Fruit fly (Drosophila melanogaster): ENCODE measurements around the gene Hyls1.
A peak's percentile ranks its signal among the peaks of the same experiment; 100 is the strongest.

The Hyls1 gene

DNA sequence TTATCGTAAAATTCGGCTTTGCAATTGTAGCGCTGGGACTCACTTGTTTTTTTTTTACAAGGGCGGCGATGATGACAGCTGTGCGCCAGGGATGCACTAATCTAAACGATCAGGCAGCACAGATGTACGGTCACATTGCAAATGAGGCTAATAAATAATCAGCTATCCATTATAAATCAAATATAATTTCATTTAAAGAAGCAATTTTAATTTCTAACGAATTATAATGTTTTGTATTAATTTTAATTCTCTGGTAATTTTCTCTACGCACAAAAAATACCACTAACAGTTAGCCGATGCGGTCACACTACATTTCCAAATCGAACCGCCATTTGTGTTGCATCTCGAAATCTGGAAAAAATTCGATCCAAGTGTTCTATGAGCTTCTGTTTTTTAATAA lies 41.8 kb downstream of the Hyls1 start, which contains the start of the genes cni and fzy:
Gene cni, minus strand, starts transcription at position 79 of the 400 bp plus-strand sequence.
Gene fzy, plus strand, starts transcription at position 309 of the 400 bp plus-strand sequence.
- TF ChIP-seq lola (GFP tag; optimal IDR thresholded peaks at IDR 0.05), result no peak
- peak; percentile 1 to 29 for TF ChIP-seq Pdp1 (GFP tag; optimal IDR thresholded peaks at IDR 0.05)
- no peak for TF ChIP-seq sna (GFP tag; IDR thresholded peaks at IDR 0.05; ENCODE audit: partially characterized antibody)
- peak; percentile 45 for TF ChIP-seq CG13775 (GFP tag; optimal IDR thresholded peaks at IDR 0.05)
- no peak for TF ChIP-seq crc (GFP tag; optimal IDR thresholded peaks at IDR 0.05)
- peak; percentile 6 for TF ChIP-seq Spps (tag; optimal IDR thresholded peaks at IDR 0.05)
- TF ChIP-seq Bgb (GFP tag; IDR thresholded peaks at IDR 0.05; ENCODE audit: partially characterized antibody), result 0 out of 2 replicates have a peak, but pooled peaks have one; percentile 16
- peak; percentile 66 for TF ChIP-seq Max (GFP tag; optimal IDR thresholded peaks at IDR 0.05)
- peak; percentile 50 for TF ChIP-seq gem (tag; optimal IDR thresholded peaks at IDR 0.05)
- TF ChIP-seq PHDP (tag; optimal IDR thresholded peaks at IDR 0.05), result peak; percentile 8
- TF ChIP-seq cad (GFP tag; optimal IDR thresholded peaks at IDR 0.05), result no peak
- peak; percentile 66 for TF ChIP-seq zen (tag; optimal IDR thresholded peaks at IDR 0.05)
- TF ChIP-seq Scr (GFP tag; IDR thresholded peaks at IDR 0.05; ENCODE audit: partially characterized antibody), result peak; percentile 22; the same call in 1 of the 2 replicates
- TF ChIP-seq stc (GFP tag; IDR thresholded peaks at IDR 0.05), result no peak
- TF ChIP-seq CG30403 (GFP tag; optimal IDR thresholded peaks at IDR 0.05), result peak; percentile 21
- no peak for TF ChIP-seq croc (GFP tag; conservative IDR thresholded peaks at IDR 0.05)
- TF ChIP-seq unc-4 (GFP tag; IDR thresholded peaks at IDR 0.05; ENCODE audit: partially characterized antibody), result peak; percentile 37; the same call in 1 of the 2 replicates
- TF ChIP-seq CG17361 (GFP tag; IDR thresholded peaks at IDR 0.05), result peak; percentile 38; the same call in 1 of the 3 replicates
- TF ChIP-seq CG10654 (GFP tag; optimal IDR thresholded peaks at IDR 0.05), result peak; percentile 6
- TF ChIP-seq Atf6 (GFP tag; IDR thresholded peaks at IDR 0.05), result no peak
- TF ChIP-seq zfh2 (GFP tag; optimal IDR thresholded peaks at IDR 0.05), result peak; percentile 14
- peak; percentile 93 for TF ChIP-seq E2f2 (GFP tag; IDR thresholded peaks at IDR 0.05)
- TF ChIP-seq Nf-YA (GFP tag; IDR thresholded peaks at IDR 0.05), result no peak
- peak; percentile 31 for TF ChIP-seq tin (GFP tag; optimal IDR thresholded peaks at IDR 0.05)
- peak; percentile 42 for TF ChIP-seq CG4424 (GFP tag; optimal IDR thresholded peaks at IDR 0.05)
- TF ChIP-seq Awh (GFP tag; IDR thresholded peaks at IDR 0.05), result no peak
- TF ChIP-seq ATbp (GFP tag; optimal IDR thresholded peaks at IDR 0.05), result no peak
- no peak for TF ChIP-seq CG11456 (GFP tag; IDR thresholded peaks at IDR 0.05)
- TF ChIP-seq CG9797 (GFP tag; optimal IDR thresholded peaks at IDR 0.05), result peak; percentile 98
- peak; percentile 12 for TF ChIP-seq twi (tag; optimal IDR thresholded peaks at IDR 0.05)
- TF ChIP-seq Xrp1 (GFP tag; IDR thresholded peaks at IDR 0.05), result peak; percentile 35; the same call in 1 of the 2 replicates
- no peak for TF ChIP-seq CG17612 (GFP tag; IDR thresholded peaks at IDR 0.05)
- no peak for TF ChIP-seq vvl (GFP tag; IDR thresholded peaks at IDR 0.05)
- TF ChIP-seq CG15514 (GFP tag; optimal IDR thresholded peaks at IDR 0.05), result peak; percentile 64
- peak; percentile 11 for TF ChIP-seq CG10209 (GFP tag; optimal IDR thresholded peaks at IDR 0.05)
- no peak for TF ChIP-seq wdn (GFP tag; IDR thresholded peaks at IDR 0.05)
- TF ChIP-seq Dbx (GFP tag; IDR thresholded peaks at IDR 0.05), result 0 out of 3 replicates have a peak, but pooled peaks have one; percentile 32
- peak; percentile 68 for TF ChIP-seq CG17186 (GFP tag; optimal IDR thresholded peaks at IDR 0.05)
- 0 out of 2 replicates have a peak, but pooled peaks have one; percentile 16 for TF ChIP-seq Ada2b (GFP tag; IDR thresholded peaks at IDR 0.05)
- 0 out of 2 replicates have a peak, but pooled peaks have one; percentile 10 for TF ChIP-seq bbx (GFP tag; IDR thresholded peaks at IDR 0.05; ENCODE audit: partially characterized antibody)
- TF ChIP-seq phol (tag; optimal IDR thresholded peaks at IDR 0.05), result peak; percentile 94
- peak; percentile 27 for TF ChIP-seq CG18262 (tag; optimal IDR thresholded peaks at IDR 0.05)
- no peak for TF ChIP-seq luna (GFP tag; optimal IDR thresholded peaks at IDR 0.05)
- TF ChIP-seq Sry-δ (GFP tag; optimal IDR thresholded peaks at IDR 0.05), result peak; percentile 53
- TF ChIP-seq Meics (GFP tag; optimal IDR thresholded peaks at IDR 0.05), result no peak
- no peak for TF ChIP-seq dimm (GFP tag; IDR thresholded peaks at IDR 0.05)
- TF ChIP-seq CG13894 (tag; optimal IDR thresholded peaks at IDR 0.05), result no peak
- peak; percentile 48 for TF ChIP-seq lilli (GFP tag; optimal IDR thresholded peaks at IDR 0.05)
- TF ChIP-seq eyg (GFP tag; optimal IDR thresholded peaks at IDR 0.05), result no peak
- TF ChIP-seq CG13424 (tag; optimal IDR thresholded peaks at IDR 0.05), result peak; percentile 8
